Worm (Caenorhabditis elegans) whole organism, L4 larva: ENCODE measurements around the gene F38E9.1.
A peak's percentile ranks its signal among the peaks of the same experiment; 100 is the strongest.

Experiments
- F10B5.3 ChIP-seq: sonication (generic microtip); optimal IDR thresholded peaks from 2 replicates; lab custom pipeline; 2016; ENCODE audit warnings: mild to moderate bottlenecking, missing genetic modification characterization, missing compliant biosample characterization
- T20F7.1 ChIP-seq: fragments of 200-800 bp; sonication (Bioruptor generic); optimal IDR thresholded peaks from 2 replicates; lab custom pipeline; 2018; ENCODE audit warnings: mild to moderate bottlenecking, missing genetic modification characterization, missing compliant biosample characterization
- Y105C5A.15 ChIP-seq: fragments of 200-800 bp; sonication (Bioruptor generic); IDR thresholded peaks from 2 replicates; pipeline ENCODE4 v1.3.6; 2022; ENCODE audit warnings: missing genetic modification characterization, missing compliant biosample characterization
- aha-1 ChIP-seq: fragments of 150-350 bp; peaks from one replicate; lab custom pipeline; 2014; ENCODE audit warnings: missing biosample characterization, missing genetic modification characterization
- ceh-20 ChIP-seq: fragments of 200-800 bp; sonication (Bioruptor generic); IDR thresholded peaks from 2 replicates; pipeline ENCODE4 v1.3.6; 2022; ENCODE audit warnings: missing genetic modification reagents, missing genetic modification characterization, missing compliant biosample characterization
- ceh-32 ChIP-seq: sonication (generic microtip); optimal IDR thresholded peaks from 2 replicates; lab custom pipeline; 2016; ENCODE audit warnings: mild to moderate bottlenecking, missing genetic modification characterization, missing compliant biosample characterization; ENCODE audit not compliant: poor library complexity
- ceh-44 ChIP-seq: fragments of 200-800 bp; sonication (Bioruptor generic); IDR thresholded peaks from 2 replicates; pipeline ENCODE4 v1.3.6; 2022; ENCODE audit warnings: missing genetic modification reagents, missing genetic modification characterization, missing compliant biosample characterization
- ctbp-1 ChIP-seq: fragments of 200-800 bp; sonication (Bioruptor generic); IDR thresholded peaks from 2 replicates; pipeline ENCODE4 v1.3.6; 2022; ENCODE audit warnings: missing genetic modification reagents, missing genetic modification characterization, missing compliant biosample characterization
- daf-16 ChIP-seq, 3 experiments: sonication (generic microtip); optimal IDR thresholded peaks; 2 replicates each; lab custom pipeline; 2016 to 2017; ENCODE audit warnings: missing genetic modification characterization in 3 of 3, missing genetic modification reagents in 3 of 3, mild to moderate bottlenecking in 2 of 3, missing compliant biosample characterization in 2 of 3, missing biosample characterization in 1 of 3, moderate library complexity in 1 of 3
- dmd-6 ChIP-seq: fragments of 200-800 bp; sonication (Bioruptor generic); IDR thresholded peaks from 2 replicates; pipeline ENCODE4 v1.3.6; 2022; ENCODE audit warnings: missing genetic modification reagents, missing genetic modification characterization, missing compliant biosample characterization
- dmd-9 ChIP-seq: fragments of 200-800 bp; sonication (Bioruptor generic); IDR thresholded peaks from 2 replicates; pipeline ENCODE4 v1.3.6; 2022; ENCODE audit warnings: missing genetic modification reagents, missing genetic modification characterization, missing compliant biosample characterization
- fkh-10 ChIP-seq: fragments of 150-350 bp; optimal IDR thresholded peaks from 2 replicates; lab custom pipeline; 2014; ENCODE audit warnings: missing biosample characterization, missing genetic modification reagents, missing genetic modification characterization
- hlh-11 ChIP-seq: fragments of 200-800 bp; sonication (Bioruptor generic); optimal IDR thresholded peaks from 2 replicates; lab custom pipeline; 2018; ENCODE audit warnings: mild to moderate bottlenecking, missing genetic modification characterization, missing compliant biosample characterization
- hmg-1.1 ChIP-seq: fragments of 200-800 bp; sonication (Bioruptor generic); IDR thresholded peaks from 2 replicates; pipeline ENCODE4 v1.3.6; 2022; ENCODE audit warnings: missing genetic modification reagents, missing genetic modification characterization, missing compliant biosample characterization
- jun-1 ChIP-seq: fragments of 150-350 bp; optimal IDR thresholded peaks from 2 replicates; lab custom pipeline; 2014; ENCODE audit warnings: missing biosample characterization, missing genetic modification reagents, missing genetic modification characterization
- lim-7 ChIP-seq: fragments of 200-800 bp; sonication (Bioruptor generic); IDR thresholded peaks from 2 replicates; pipeline ENCODE4 v1.3.6; 2022; ENCODE audit warnings: missing genetic modification characterization, missing compliant biosample characterization
- lsy-2 ChIP-seq, 2 experiments: fragments of 150-350 bp in 1 of 2; sonication (generic microtip) in 1 of 2; optimal IDR thresholded peaks; 2 replicates each; lab custom pipeline; 2014 to 2017; ENCODE audit warnings: missing biosample characterization in 2 of 2, missing genetic modification characterization in 2 of 2
- madf-9 ChIP-seq: fragments of 200-800 bp; sonication (Bioruptor generic); conservative IDR thresholded peaks from 2 replicates; pipeline ENCODE4 v1.3.6; 2022; ENCODE audit warnings: missing genetic modification reagents, missing genetic modification characterization, missing compliant biosample characterization
- mdl-1 ChIP-seq, 2 experiments: fragments of 150-350 bp in 1 of 2; sonication (generic microtip) in 1 of 2; optimal IDR thresholded peaks; 2 replicates each; lab custom pipeline; 2014 to 2017; ENCODE audit warnings: missing biosample characterization in 2 of 2, missing genetic modification characterization in 2 of 2
- mep-1 ChIP-seq: fragments of 150-350 bp; sonication (generic microtip); optimal IDR thresholded peaks from 3 replicates; lab custom pipeline; 2014; ENCODE audit warnings: missing biosample characterization, missing genetic modification characterization
- mes-2 ChIP-seq: sonication (generic microtip); optimal IDR thresholded peaks from 2 replicates; lab custom pipeline; 2016; ENCODE audit warnings: missing genotype, mild to moderate bottlenecking, missing genetic modification characterization, missing compliant biosample characterization; ENCODE audit not compliant: poor library complexity, severe bottlenecking
- nhr-10 ChIP-seq: fragments of 150-350 bp; optimal IDR thresholded peaks from 2 replicates; lab custom pipeline; 2014; ENCODE audit warnings: missing biosample characterization, missing genetic modification characterization
- nhr-11 ChIP-seq: fragments of 150-350 bp; optimal IDR thresholded peaks from 2 replicates; lab custom pipeline; 2014; ENCODE audit warnings: missing biosample characterization, missing genetic modification characterization
- nhr-41 ChIP-seq: fragments of 200-800 bp; sonication (Bioruptor generic); IDR thresholded peaks from 2 replicates; pipeline ENCODE4 v1.3.6; 2022; ENCODE audit warnings: missing genetic modification reagents, missing genetic modification characterization, missing compliant biosample characterization
- nhr-76 ChIP-seq: fragments of 150-350 bp; optimal IDR thresholded peaks from 2 replicates; lab custom pipeline; 2014; ENCODE audit warnings: missing biosample characterization, missing genetic modification characterization
- nhr-77 ChIP-seq: fragments of 150-350 bp; optimal IDR thresholded peaks from 2 replicates; lab custom pipeline; 2014; ENCODE audit warnings: missing biosample characterization, missing genetic modification characterization
- php-3 ChIP-seq: fragments of 200-800 bp; sonication (Bioruptor generic); IDR thresholded peaks from 2 replicates; pipeline ENCODE4 v1.3.6; 2022; ENCODE audit warnings: missing genetic modification reagents, missing genetic modification characterization, missing compliant biosample characterization
- rbr-2 ChIP-seq: sonication (generic microtip); optimal IDR thresholded peaks from 2 replicates; lab custom pipeline; 2016; ENCODE audit warnings: missing genotype, missing genetic modification characterization, missing compliant biosample characterization
- saeg-2 ChIP-seq: fragments of 200-800 bp; sonication (Bioruptor generic); IDR thresholded peaks from 2 replicates; pipeline ENCODE4 v1.3.6; 2022; ENCODE audit warnings: missing genetic modification reagents, missing genetic modification characterization, missing compliant biosample characterization
- snpc-4 ChIP-seq: fragments of 150-350 bp; optimal IDR thresholded peaks from 2 replicates; lab custom pipeline; 2014; ENCODE audit warnings: missing biosample characterization, missing genetic modification characterization
- spr-1 ChIP-seq: sonication (generic microtip); optimal IDR thresholded peaks from 2 replicates; lab custom pipeline; 2016; ENCODE audit warnings: mild to moderate bottlenecking, missing genetic modification characterization, missing compliant biosample characterization
- tra-1 ChIP-seq: fragments of 200-800 bp; sonication (Bioruptor generic); IDR thresholded peaks from 2 replicates; pipeline ENCODE4 v1.3.6; 2022; ENCODE audit warnings: missing genetic modification reagents, missing genetic modification characterization, missing compliant biosample characterization
- vab-7 ChIP-seq: fragments of 200-800 bp; sonication (Bioruptor generic); IDR thresholded peaks from 2 replicates; pipeline ENCODE4 v1.3.6; 2022; ENCODE audit warnings: missing genetic modification reagents, missing genetic modification characterization, missing compliant biosample characterization
- zfp-2 ChIP-seq: sonication (generic microtip); optimal IDR thresholded peaks from 2 replicates; lab custom pipeline; 2016; ENCODE audit warnings: mild to moderate bottlenecking, missing genetic modification characterization, missing compliant biosample characterization
- ztf-7 ChIP-seq: fragments of 150-350 bp; optimal IDR thresholded peaks from 2 replicates; lab custom pipeline; 2014; ENCODE audit warnings: missing biosample characterization, missing genetic modification characterization

F38E9.1 gene

ce11 chrX:16481026-16481425 is 10.2 kb downstream of the F38E9.1 start:
- TF ChIP-seq nhr-41 (GFP tag; lab: Robert Waterston, UW): no peak
- TF ChIP-seq nhr-10 (tag; lab: Kevin White, UChicago): no peak
- TF ChIP-seq spr-1: no peak
- TF ChIP-seq nhr-76 (tag; lab: Kevin White, UChicago): no peak
- no peak for TF ChIP-seq zfp-2 (tag; lab: Kevin White, UChicago)
- TF ChIP-seq hmg-1.1: no peak
- TF ChIP-seq ceh-32 (tag; lab: Kevin White, UChicago): peak; percentile 21
- no peak for TF ChIP-seq mes-2 (tag; lab: Kevin White, UChicago)
- no peak for TF ChIP-seq vab-7 (GFP tag; lab: Robert Waterston, UW)
- no peak for TF ChIP-seq dmd-9
- TF ChIP-seq saeg-2 (GFP tag; lab: Robert Waterston, UW): no peak
- no peak for TF ChIP-seq F10B5.3 (tag; lab: Kevin White, UChicago)
- no peak for TF ChIP-seq ztf-7 (tag; lab: Kevin White, UChicago)
- TF ChIP-seq ceh-44 (GFP tag; lab: Robert Waterston, UW): no peak
- peak in 1 of 2 experiments; percentile 57 for TF ChIP-seq lsy-2 (tag; optimal IDR thresholded peaks at IDR 0.05; lab: Kevin White, UChicago)
- no peak for TF ChIP-seq jun-1 (tag; lab: Kevin White, UChicago)
- TF ChIP-seq madf-9 (GFP tag; lab: Robert Waterston, UW): no peak

ce11 chrX:16482944-16483343 is 12.1 kb downstream of the F38E9.1 start:
- TF ChIP-seq snpc-4 (tag; lab: Kevin White, UChicago): no peak
- TF ChIP-seq php-3 (GFP tag; lab: Robert Waterston, UW): no peak
- peak in 1 of 2 experiments; percentile 92 for TF ChIP-seq daf-16 (GFP tag; optimal IDR thresholded peaks at IDR 0.05; lab: Kevin White, UChicago)
- TF ChIP-seq daf-16 (tag; optimal IDR thresholded peaks at IDR 0.05; lab: Kevin White, UChicago): no peak
- peak; percentile 59 for TF ChIP-seq aha-1 (tag; lab: Kevin White, UChicago)

ce11 chrX:16484043-16484442 is 13.2 kb downstream of the F38E9.1 start:
- TF ChIP-seq mep-1 (tag; lab: Kevin White, UChicago) (no peak), ctbp-1 (GFP tag; lab: Robert Waterston, UW) (0 out of 2 replicates have a peak, but pooled peaks have one; percentile 38), daf-16 (GFP tag; optimal IDR thresholded peaks at IDR 0.05; lab: Kevin White, UChicago) (no peak), daf-16 (tag; optimal IDR thresholded peaks at IDR 0.05; lab: Kevin White, UChicago) (peak; percentile 24), dmd-6 (GFP tag; lab: Robert Waterston, UW) (peak; percentile 58)

- no peak for TF ChIP-seq nhr-77 (tag; lab: Kevin White, UChicago)
- TF ChIP-seq T20F7.1 (GFP tag; lab: Kevin White, UChicago): no peak
- TF ChIP-seq lsy-2 (tag; optimal IDR thresholded peaks at IDR 0.05; lab: Kevin White, UChicago): peak in 1 of 2 experiments; percentile 44
- peak; percentile 63; the same call in 1 of the 2 replicates for TF ChIP-seq ctbp-1 (GFP tag; lab: Robert Waterston, UW)
- peak; percentile 0 for TF ChIP-seq nhr-11
- no peak for TF ChIP-seq lim-7 (GFP tag; lab: Robert Waterston, UW)
- peak; percentile 47 for TF ChIP-seq aha-1 (tag; lab: Kevin White, UChicago)
- TF ChIP-seq ceh-20 (GFP tag; lab: Robert Waterston, UW): peak; percentile 41; the same call in 1 of the 2 replicates
- TF ChIP-seq mep-1 (tag; lab: Kevin White, UChicago): peak; percentile 58
- no peak for TF ChIP-seq Y105C5A.15 (GFP tag; lab: Robert Waterston, UW)
- peak; percentile 63; the same call in 1 of the 2 replicates for TF ChIP-seq tra-1 (GFP tag; lab: Robert Waterston, UW)
- TF ChIP-seq mdl-1 (tag; optimal IDR thresholded peaks at IDR 0.05; lab: Kevin White, UChicago): peak in 1 of 2 experiments; percentile 36
- TF ChIP-seq dmd-6 (GFP tag; lab: Robert Waterston, UW): peak; percentile 54
- TF ChIP-seq hlh-11 (tag; lab: Kevin White, UChicago): peak; percentile 36
- TF ChIP-seq rbr-2: peak; percentile 31
- TF ChIP-seq fkh-10 (GFP tag; lab: Kevin White, UChicago): peak; percentile 85
These were observed 13.8 kb downstream of the F38E9.1 start for ce11 chrX:16484681-16485080.
